Fruit fly (Drosophila melanogaster): ENCODE data around the gene mew.

The mew gene

dm6 chrX:13258757-13259067 is 422 bp upstream of the mew start, which contains the start of gene comt (continued):
- TF ChIP-seq CG6791 (GFP tag; IDR thresholded peaks at IDR 0.05; ENCODE audit: partially characterized antibody) (no peak), Dbx (GFP tag; IDR thresholded peaks at IDR 0.05) (0 out of 3 replicates have a peak, but pooled peaks have one; percentile 59), Pdp1 (GFP tag; optimal IDR thresholded peaks at IDR 0.05) (no peak), CG4282 (GFP tag; optimal IDR thresholded peaks at IDR 0.05) (no peak), Opbp (GFP tag; IDR thresholded peaks at IDR 0.05; ENCODE audit: partially characterized antibody) (no peak), CG8359 (GFP tag; optimal IDR thresholded peaks at IDR 0.05; ENCODE audit: borderline replicate concordance) (peak; percentile 25), CG17385 (GFP tag; optimal IDR thresholded peaks at IDR 0.05) (peak; percentile 32), CG2129 (GFP tag; IDR thresholded peaks at IDR 0.05; ENCODE audit: partially characterized antibody) (no peak), corto (GFP tag; optimal IDR thresholded peaks at IDR 0.05) (no peak), maf-S (GFP tag; optimal IDR thresholded peaks at IDR 0.05) (no peak), chm (GFP tag; IDR thresholded peaks at IDR 0.05) (peak; percentile 53; the same call in 1 of the 2 replicates), Blimp-1 (GFP tag; optimal IDR thresholded peaks at IDR 0.05) (peak; percentile 69), CG18764 (GFP tag; optimal IDR thresholded peaks at IDR 0.05) (peak; percentile 12), CG17359 (tag; optimal IDR thresholded peaks at IDR 0.05) (peak; percentile 67), her (GFP tag; optimal IDR thresholded peaks at IDR 0.05) (no peak), CG10366 (GFP tag; IDR thresholded peaks at IDR 0.05) (peak; percentile 43; the same call in 1 of the 2 replicates), esg (GFP tag; conservative IDR thresholded peaks at IDR 0.05) (peak; percentile 43), Sox102F (GFP tag; optimal IDR thresholded peaks at IDR 0.05) (no peak), E2f2 (GFP tag; IDR thresholded peaks at IDR 0.05) (0 out of 2 replicates have a peak, but pooled peaks have one; percentile 39), exex (tag; optimal IDR thresholded peaks at IDR 0.05) (no peak), Vsx1 (GFP tag; optimal IDR thresholded peaks at IDR 0.05) (no peak), CG12744 (GFP tag; optimal IDR thresholded peaks at IDR 0.05) (no peak), mirr (GFP tag; optimal IDR thresholded peaks at IDR 0.05) (no peak), CG7372 (GFP tag; IDR thresholded peaks at IDR 0.05) (no peak), sc (optimal IDR thresholded peaks at IDR 0.05) (no peak), sc (GFP tag; optimal IDR thresholded peaks at IDR 0.05) (peak; percentile 31), CG42726 (GFP tag; IDR thresholded peaks at IDR 0.05; ENCODE audit: partially characterized antibody) (no peak), CG4424 (GFP tag; optimal IDR thresholded peaks at IDR 0.05) (peak; percentile 64), crp (GFP tag; optimal IDR thresholded peaks at IDR 0.05) (peak in 1 of 2 experiments; percentile 2), Lpt (GFP tag; optimal IDR thresholded peaks at IDR 0.05) (no peak), croc (GFP tag; conservative IDR thresholded peaks at IDR 0.05) (no peak), CG8924 (tag; optimal IDR thresholded peaks at IDR 0.05) (peak; percentile 70), amos (GFP tag; IDR thresholded peaks at IDR 0.05; ENCODE audit: partially characterized antibody) (no peak), Asciz (GFP tag; optimal IDR thresholded peaks at IDR 0.05) (no peak), CG17186 (GFP tag; optimal IDR thresholded peaks at IDR 0.05) (no peak), CG2889 (GFP tag; IDR thresholded peaks at IDR 0.05) (no peak), CG4328 (GFP tag; optimal IDR thresholded peaks at IDR 0.05) (peak; percentile 20), kah (GFP tag; optimal IDR thresholded peaks at IDR 0.05) (peak; percentile 7), CG12299 (tag; optimal IDR thresholded peaks at IDR 0.05) (peak; percentile 39), vnd (GFP tag; IDR thresholded peaks at IDR 0.05; ENCODE audit: partially characterized antibody) (no peak), NC2β (GFP tag; optimal IDR thresholded peaks at IDR 0.05) (no peak), scrt (GFP tag; optimal IDR thresholded peaks at IDR 0.05) (no peak), Lhr (GFP tag; optimal IDR thresholded peaks at IDR 0.05) (no peak), BtbVII (GFP tag; optimal IDR thresholded peaks at IDR 0.05) (peak; percentile 56), Med (GFP tag) (peak; percentile 74), CG5245 (GFP tag; optimal IDR thresholded peaks at IDR 0.05) (no peak), CG16863 (GFP tag; optimal IDR thresholded peaks at IDR 0.05) (no peak), CG9817 (tag; optimal IDR thresholded peaks at IDR 0.05) (peak; percentile 17), CG17802 (tag; optimal IDR thresholded peaks at IDR 0.05) (no peak), CG15696 (tag; optimal IDR thresholded peaks at IDR 0.05) (peak; percentile 75)
